Fruit fly (Drosophila melanogaster) whole organism, wandering third instar larva: ENCODE data around the gene CG32548.

Source experiments
- Abd-B ChIP-seq: fragments of >200 bp; optimal IDR thresholded peaks from 2 replicates; lab custom pipeline; 2017; ENCODE audit warnings: missing biosample characterization, missing genetic modification characterization
- CG32264 ChIP-seq: fragments of 200-800 bp; sonication (Bioruptor generic); optimal IDR thresholded peaks from 2 replicates; lab custom pipeline; 2016; ENCODE audit warnings: missing biosample characterization, missing genetic modification characterization
- CrebA ChIP-seq: fragments of 200-800 bp; sonication (Bioruptor generic); optimal IDR thresholded peaks from 2 replicates; lab custom pipeline; 2016; ENCODE audit warnings: missing biosample characterization, mild to moderate bottlenecking, missing genetic modification characterization, borderline replicate concordance
- Dfd ChIP-seq: fragments of >200 bp; optimal IDR thresholded peaks from 2 replicates; lab custom pipeline; 2017; ENCODE audit warnings: missing biosample characterization, missing genetic modification characterization
- Dif ChIP-seq: fragments of 200-275, 200-300 bp; sonication (Bioruptor generic); optimal IDR thresholded peaks from 2 replicates; lab custom pipeline; 2018; ENCODE audit warnings: missing biosample characterization, missing genetic modification characterization; ENCODE audit not compliant: partially characterized antibody
- GATAd ChIP-seq: sonication (Bioruptor generic); optimal IDR thresholded peaks from 2 replicates; lab custom pipeline; 2016; ENCODE audit warnings: missing biosample characterization, missing genetic modification characterization
- HLH106 ChIP-seq: fragments of 200-800 bp; optimal IDR thresholded peaks from 3 replicates; lab custom pipeline; 2019; ENCODE audit warnings: missing biosample characterization, mild to moderate bottlenecking, missing genetic modification characterization, moderate library complexity
- Hnf4 ChIP-seq: fragments of 200-800 bp; sonication (Bioruptor generic); optimal IDR thresholded peaks from 2 replicates; lab custom pipeline; 2016; ENCODE audit warnings: missing biosample characterization, mild to moderate bottlenecking, missing genetic modification characterization
- Jra ChIP-seq: sonication (Bioruptor generic); optimal IDR thresholded peaks from 2 replicates; lab custom pipeline; 2016; ENCODE audit warnings: missing biosample characterization, missing genetic modification characterization
- OdsH ChIP-seq: fragments of 200-800 bp; sonication (Bioruptor generic); optimal IDR thresholded peaks from 2 replicates; lab custom pipeline; 2016; ENCODE audit warnings: missing biosample characterization, mild to moderate bottlenecking, missing genetic modification characterization
- Rel ChIP-seq, 2 experiments: fragments of 200-800 bp; sonication (Bioruptor generic) in 1 of 2; optimal IDR thresholded peaks; 2 replicates in 1 of 2; 3 replicates in 1 of 2; lab custom pipeline; 2016 to 2019; ENCODE audit warnings: mild to moderate bottlenecking in 2 of 2, missing biosample characterization in 2 of 2, missing genetic modification characterization in 2 of 2, moderate library complexity in 1 of 2
- Vsx2 ChIP-seq: fragments of 200-300, 225-300 bp; sonication (Bioruptor generic); optimal IDR thresholded peaks from 2 replicates; lab custom pipeline; 2018; ENCODE audit warnings: missing biosample characterization, missing genetic modification characterization; ENCODE audit not compliant: partially characterized antibody
- br ChIP-seq: fragments of 200-800 bp; sonication (Bioruptor generic); optimal IDR thresholded peaks from 2 replicates; lab custom pipeline; 2016; ENCODE audit warnings: missing biosample characterization, missing genetic modification characterization
- brk ChIP-seq: fragments of 200-800 bp; sonication (Bioruptor generic); optimal IDR thresholded peaks from 2 replicates; lab custom pipeline; 2016; ENCODE audit warnings: missing biosample characterization, mild to moderate bottlenecking, missing genetic modification characterization
- dl ChIP-seq, 2 experiments: fragments of 175-275, 200-275 bp in 1 of 2; fragments of 200-275 bp in 1 of 2; sonication (Bioruptor generic); optimal IDR thresholded peaks; lab custom pipeline; 2018; ENCODE audit warnings: mild to moderate bottlenecking in 2 of 2, missing biosample characterization in 2 of 2, missing genetic modification characterization in 2 of 2, moderate library complexity in 2 of 2; ENCODE audit not compliant: partially characterized antibody in 2 of 2, insufficient read depth in 1 of 2
- dmrt93B ChIP-seq: fragments of 200-800 bp; sonication (Bioruptor generic); optimal IDR thresholded peaks from 2 replicates; lab custom pipeline; 2018; ENCODE audit warnings: missing biosample characterization, mild to moderate bottlenecking, missing genetic modification characterization
- ey ChIP-seq: fragments of 200-800 bp; sonication (Bioruptor generic); optimal IDR thresholded peaks from 2 replicates; lab custom pipeline; 2016; ENCODE audit warnings: missing biosample characterization, missing genetic modification characterization
- foxo ChIP-seq, 2 experiments: fragments of 200-800 bp; sonication (Bioruptor generic); optimal IDR thresholded peaks; 2 replicates in 1 of 2; 3 replicates in 1 of 2; lab custom pipeline; 2016 to 2017; ENCODE audit warnings: missing biosample characterization in 2 of 2, missing genetic modification characterization in 2 of 2
- fru ChIP-seq: fragments of 200-800 bp; sonication (Bioruptor generic); optimal IDR thresholded peaks from 3 replicates; lab custom pipeline; 2016; ENCODE audit warnings: missing biosample characterization, mild to moderate bottlenecking, missing genetic modification characterization
- h ChIP-seq: fragments of 200-800 bp; sonication (Bioruptor generic); optimal IDR thresholded peaks from 3 replicates; lab custom pipeline; 2016; ENCODE audit warnings: missing biosample characterization, mild to moderate bottlenecking, missing genetic modification characterization
- jim ChIP-seq: fragments of 175-275, 200-325 bp; sonication (Bioruptor generic); optimal IDR thresholded peaks from 2 replicates; lab custom pipeline; 2016; ENCODE audit warnings: missing biosample characterization, mild to moderate bottlenecking, missing genetic modification characterization
- lola ChIP-seq: fragments of >200 bp; optimal IDR thresholded peaks from 2 replicates; lab custom pipeline; 2017; ENCODE audit warnings: missing biosample characterization, missing genetic modification characterization
- pan ChIP-seq: fragments of >200 bp; optimal IDR thresholded peaks from 2 replicates; lab custom pipeline; 2017
- rgr ChIP-seq: fragments of 200-800 bp; sonication (Bioruptor generic); optimal IDR thresholded peaks from 3 replicates; lab custom pipeline; 2016; ENCODE audit warnings: missing biosample characterization, mild to moderate bottlenecking, missing genetic modification characterization
- sage ChIP-seq: fragments of 200-800 bp; sonication (Bioruptor generic); optimal IDR thresholded peaks from 2 replicates; lab custom pipeline; 2016; ENCODE audit warnings: missing biosample characterization, mild to moderate bottlenecking, missing genetic modification characterization
- sv ChIP-seq: fragments of 200-800 bp; sonication (Bioruptor generic); optimal IDR thresholded peaks from 3 replicates; lab custom pipeline; 2016; ENCODE audit warnings: missing biosample characterization, missing genetic modification characterization
- usp ChIP-seq: fragments of >200 bp; optimal IDR thresholded peaks from 2 replicates; lab custom pipeline; 2017; ENCODE audit warnings: missing biosample characterization, missing genetic modification characterization

CG32548 gene

DNA sequence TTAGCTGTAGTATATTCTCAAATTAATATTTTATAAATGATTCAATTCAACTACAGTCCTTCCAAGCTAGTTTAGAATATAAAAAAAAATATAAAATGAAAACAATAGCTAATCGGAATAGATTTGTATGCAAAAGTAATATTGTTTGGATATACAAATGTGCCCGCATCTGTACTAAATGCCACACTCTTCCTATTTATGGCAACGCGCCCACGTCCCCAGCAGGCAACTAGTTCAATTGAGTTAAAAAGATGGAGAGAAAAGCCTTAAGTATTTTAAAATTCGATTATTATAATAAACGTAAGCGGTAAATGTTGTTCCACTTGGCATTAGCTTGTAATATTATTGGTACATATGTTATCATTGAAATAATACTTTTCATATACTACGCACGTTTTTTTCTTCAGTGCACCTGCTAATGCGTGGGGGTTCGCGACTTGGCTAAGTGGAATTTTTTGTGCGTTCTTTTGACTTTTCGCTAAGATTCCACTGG, 34.8 kb downstream of the CG32548 start:
- TF ChIP-seq sv (GFP tag; lab: Kevin White, UChicago) (peak; percentile 73), dmrt93B (GFP tag; lab: Kevin White, UChicago) (no peak), rgr (GFP tag; lab: Kevin White, UChicago) (peak; percentile 5), ey (GFP tag; lab: Kevin White, UChicago) (peak; percentile 15)
- TF ChIP-seq, all 38 proteins: peak for 3

DNA sequence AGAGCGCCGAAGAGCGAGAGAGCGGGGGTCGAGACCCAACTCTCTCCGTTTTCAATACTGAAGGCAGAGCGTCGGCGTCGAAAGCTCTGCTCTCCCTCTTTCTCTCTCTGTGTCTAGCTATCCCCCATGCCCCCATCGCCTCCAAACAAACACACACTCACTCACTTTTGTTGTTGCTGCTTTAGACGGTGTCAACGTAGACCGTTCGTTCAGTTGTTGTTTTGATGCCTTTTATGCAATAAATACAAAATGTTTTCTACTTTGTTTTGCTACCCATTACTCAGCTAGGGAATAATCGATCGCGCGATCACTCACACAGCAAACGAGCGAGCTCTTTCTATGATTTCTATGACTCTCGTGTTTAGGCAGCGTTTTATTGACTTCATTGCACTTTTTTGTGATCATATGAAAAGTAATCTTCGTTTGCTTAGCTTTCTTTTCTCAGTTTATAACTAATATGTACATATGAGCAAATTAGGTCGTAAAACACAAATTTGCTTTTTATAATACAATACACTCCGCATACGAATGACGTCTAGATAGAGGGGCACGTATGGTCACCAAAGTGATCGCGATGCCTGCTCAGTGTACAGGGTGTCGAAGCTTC, 35.6 kb downstream of the CG32548 start:
- TF ChIP-seq pan (peak; percentile 70), br (GFP tag; lab: Kevin White, UChicago) (peak; percentile 91), Dif (GFP tag; lab: Kevin White, UChicago) (peak; percentile 95), jim (GFP tag; lab: Kevin White, UChicago) (peak; percentile 1), HLH106 (no peak), GATAd (no peak), Vsx2 (GFP tag; lab: Kevin White, UChicago) (peak; percentile 90), lola (GFP tag; lab: Kevin White, UChicago) (no peak), h (GFP tag; lab: Kevin White, UChicago) (peak; percentile 1), CrebA (GFP tag; lab: Kevin White, UChicago) (no peak), Jra (peak; percentile 3), CG32264 (GFP tag; lab: Kevin White, UChicago) (no peak), Hnf4 (GFP tag; lab: Kevin White, UChicago) (peak; percentile 15), dl (GFP tag; optimal IDR thresholded peaks at IDR 0.05; lab: Kevin White, UChicago; ENCODE audit: insufficient read depth in 1 of 2, partially characterized antibody in 2 of 2) (peak; percentile 90 to 93), fru (GFP tag; lab: Kevin White, UChicago) (peak; percentile 0), brk (GFP tag; lab: Kevin White, UChicago) (no peak)

DNA sequence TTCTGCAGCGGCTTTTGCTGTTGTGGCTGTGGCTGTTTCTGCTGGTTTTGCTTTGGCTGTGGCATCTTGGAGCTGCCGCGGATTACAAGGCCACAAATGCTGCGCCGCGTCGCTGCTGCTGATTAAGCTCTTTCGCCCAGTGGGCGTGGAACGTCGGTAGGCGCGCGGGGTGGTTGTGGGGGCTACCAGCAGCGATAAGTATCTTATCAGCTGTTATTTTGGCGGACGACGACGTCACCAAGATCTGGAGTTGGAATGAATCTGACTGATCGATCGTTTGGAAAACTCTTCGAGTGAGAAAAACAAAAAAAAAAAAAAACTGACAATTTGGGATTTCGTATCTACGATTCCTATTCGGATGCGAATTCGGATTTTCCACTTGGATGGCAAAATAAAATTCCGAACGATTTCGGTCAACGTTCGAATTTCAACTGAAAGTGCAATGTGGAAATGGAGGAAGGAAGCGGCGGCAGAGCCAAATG, 36.2 kb downstream of the CG32548 start:
- no peak for TF ChIP-seq CG32264 (GFP tag; lab: Kevin White, UChicago)
- peak; percentile 22 for TF ChIP-seq Dif (GFP tag; lab: Kevin White, UChicago)
- no peak for TF ChIP-seq Rel (GFP tag; optimal IDR thresholded peaks at IDR 0.05; lab: Kevin White, UChicago)
- peak; percentile 3 for TF ChIP-seq Rel (tag; optimal IDR thresholded peaks at IDR 0.05; lab: Kevin White, UChicago)

DNA sequence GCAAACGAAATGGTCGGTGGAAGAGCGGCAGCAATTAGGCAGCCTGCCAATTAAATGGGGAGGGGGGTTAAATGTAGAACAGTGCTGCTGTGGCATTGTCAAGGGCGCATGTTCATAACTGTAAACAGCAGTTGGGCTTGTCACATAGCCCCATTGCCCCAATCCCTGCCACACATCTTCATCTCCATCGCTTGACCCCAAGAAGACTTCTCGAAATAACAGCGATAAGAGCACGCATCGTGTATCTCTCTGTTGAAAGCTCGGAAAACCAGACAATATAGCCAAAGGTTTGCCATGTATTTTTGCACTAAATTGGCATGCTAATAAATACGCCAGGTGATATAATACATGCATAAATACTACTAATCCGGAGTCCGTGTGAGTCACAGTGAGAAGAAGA, 37.8 kb downstream of the CG32548 start:
- no peak for TF ChIP-seq foxo (GFP tag; optimal IDR thresholded peaks at IDR 0.05; lab: Kevin White, UChicago)
- TF ChIP-seq Rel (GFP tag; optimal IDR thresholded peaks at IDR 0.05; lab: Kevin White, UChicago): no peak
- peak; percentile 50 for TF ChIP-seq Rel (tag; optimal IDR thresholded peaks at IDR 0.05; lab: Kevin White, UChicago)
- no peak for TF ChIP-seq sage
- no peak for TF ChIP-seq Abd-B (GFP tag; lab: Kevin White, UChicago)

DNA sequence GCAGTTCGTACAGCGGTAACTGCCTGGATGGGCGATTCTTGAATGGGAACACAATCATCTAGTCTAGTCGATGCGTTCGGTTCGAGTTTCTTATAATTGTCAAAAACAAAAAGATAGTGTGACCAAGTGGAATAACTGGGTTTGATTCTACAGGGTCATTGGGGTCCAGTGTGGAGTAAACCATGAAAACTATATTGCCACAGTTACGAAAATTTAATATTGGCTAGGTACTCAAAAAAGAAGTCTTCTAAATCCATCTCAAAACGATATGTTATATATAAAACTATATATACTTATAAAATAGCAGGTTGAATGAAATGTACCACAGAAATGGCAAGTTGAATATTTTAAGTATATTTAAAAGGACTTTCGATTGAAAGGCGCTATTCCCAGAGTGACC, 40.4 kb downstream of the CG32548 start, which contains the start of gene CG34328:
TSS of gene CG34328 (minus strand) at position 101 of the 400 bp plus-strand sequence.
- TF ChIP-seq sage (no peak), HLH106 (no peak), Abd-B (GFP tag; lab: Kevin White, UChicago) (no peak)
- TF ChIP-seq, all 38 proteins: peak for 0

DNA sequence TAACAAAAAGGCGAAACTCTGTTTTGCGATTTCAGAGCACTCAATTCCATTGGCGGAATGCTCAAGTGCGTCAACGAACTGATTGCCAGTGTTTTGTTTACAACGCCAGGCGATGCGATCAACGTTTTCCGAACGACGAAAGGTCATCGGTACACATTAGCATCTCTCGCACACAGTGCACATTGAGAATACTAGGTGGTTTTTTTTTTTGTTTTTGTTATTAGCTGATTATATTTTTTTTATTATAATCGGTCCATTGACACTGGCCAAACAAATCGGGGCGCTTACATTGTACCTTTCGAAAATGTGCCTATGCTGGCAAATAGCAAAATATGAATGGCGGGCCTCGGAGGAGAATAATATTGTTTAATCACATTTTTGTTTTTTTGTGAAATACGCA, 45.2 kb downstream of the CG32548 start:
- TF ChIP-seq Rel (GFP tag; optimal IDR thresholded peaks at IDR 0.05; lab: Kevin White, UChicago) (no peak), Rel (tag; optimal IDR thresholded peaks at IDR 0.05; lab: Kevin White, UChicago) (peak; percentile 40), GATAd (no peak)

DNA sequence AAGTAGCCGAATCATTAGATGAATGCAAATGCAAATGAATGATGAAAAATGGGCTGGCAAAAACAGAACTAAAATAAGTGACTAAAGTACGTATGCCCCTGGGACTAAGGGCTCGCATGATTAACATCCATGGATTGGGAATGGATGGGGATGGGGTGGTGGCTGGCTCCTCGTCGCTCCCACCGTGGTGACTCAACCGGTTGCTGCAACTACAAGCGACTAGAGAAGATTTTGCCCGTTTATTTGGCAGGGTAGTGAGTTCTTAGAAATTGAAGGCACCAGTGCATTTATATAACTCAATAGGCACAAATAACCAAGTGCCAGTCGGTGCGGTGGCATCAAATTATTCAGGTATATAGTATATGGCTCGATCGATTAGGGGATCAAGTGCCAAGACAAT, 53.6 kb downstream of the CG32548 start, which contains the start of gene Tsf1:
TSS of gene Tsf1 (plus strand) at position 301 of the 400 bp plus-strand sequence.
- TF ChIP-seq usp (GFP tag; lab: Kevin White, UChicago) (no peak), dl (GFP tag; optimal IDR thresholded peaks at IDR 0.05; lab: Kevin White, UChicago; ENCODE audit: insufficient read depth in 1 of 2, partially characterized antibody in 2 of 2) (no peak), foxo (GFP tag; optimal IDR thresholded peaks at IDR 0.05; lab: Kevin White, UChicago) (no peak), brk (GFP tag; lab: Kevin White, UChicago) (no peak), ey (GFP tag; lab: Kevin White, UChicago) (no peak), OdsH (GFP tag; lab: Kevin White, UChicago) (no peak), CG32264 (GFP tag; lab: Kevin White, UChicago) (no peak), Dif (GFP tag; lab: Kevin White, UChicago) (no peak), dmrt93B (GFP tag; lab: Kevin White, UChicago) (no peak), Rel (GFP tag; optimal IDR thresholded peaks at IDR 0.05; lab: Kevin White, UChicago) (no peak), Rel (tag; optimal IDR thresholded peaks at IDR 0.05; lab: Kevin White, UChicago) (no peak), jim (GFP tag; lab: Kevin White, UChicago) (no peak), fru (GFP tag; lab: Kevin White, UChicago) (no peak), HLH106 (no peak), sage (no peak), pan (no peak), br (GFP tag; lab: Kevin White, UChicago) (no peak), Dfd (GFP tag; lab: Kevin White, UChicago) (no peak), rgr (GFP tag; lab: Kevin White, UChicago) (no peak)
- TF ChIP-seq, all 38 proteins: peak for 0
